Worm (Caenorhabditis elegans): ENCODE results near the gene cpt-6.

The cpt-6 gene

DNA sequence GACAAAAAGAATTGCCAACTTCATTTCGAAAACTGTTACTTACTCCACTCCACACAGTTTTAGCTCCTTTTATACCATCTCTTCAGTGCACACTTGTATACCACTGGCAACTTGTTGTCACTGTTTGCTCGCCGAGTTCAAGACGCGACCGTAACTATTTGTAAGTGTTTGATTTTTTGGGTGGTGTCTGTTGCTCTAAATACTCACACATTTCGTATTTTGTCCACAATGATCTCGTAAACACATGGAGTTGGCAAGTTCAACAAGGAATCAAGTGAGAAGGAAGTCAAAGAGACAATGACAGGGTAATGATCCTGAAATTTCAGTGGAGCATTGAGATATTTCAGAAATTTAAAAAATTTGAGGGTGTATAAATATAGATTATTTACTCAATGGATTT lies 39.3 kb upstream of the cpt-6 start, which contains the start of gene hpo-26:
Gene hpo-26 (minus strand): TSS at position 31 of the 400 bp plus-strand sequence.
- TF ChIP-seq nhr-71 (tag; optimal IDR thresholded peaks at IDR 0.05) (peak; percentile 21), nhr-76 (tag; optimal IDR thresholded peaks at IDR 0.05) (no peak), swsn-7 (tag; optimal IDR thresholded peaks at IDR 0.05) (no peak), lin-14 (GFP tag; optimal IDR thresholded peaks at IDR 0.05) (peak; percentile 15), elt-2 (tag; optimal IDR thresholded peaks at IDR 0.05) (no peak), fkh-8 (tag; optimal IDR thresholded peaks at IDR 0.05) (no peak), mdl-1 (tag; optimal IDR thresholded peaks at IDR 0.05) (no peak), lsy-2 (tag; optimal IDR thresholded peaks at IDR 0.05) (peak in 1 of 2 experiments; percentile 9), unc-86 (tag; optimal IDR thresholded peaks at IDR 0.05) (no peak), pag-3 (tag; optimal IDR thresholded peaks at IDR 0.05; ENCODE audit: borderline replicate concordance, insufficient read depth) (no peak), ceh-82 (tag; optimal IDR thresholded peaks at IDR 0.05) (peak in 1 of 3 experiments; percentile 12), isw-1 (GFP tag; IDR thresholded peaks at IDR 0.05) (no peak), sox-4 (tag; optimal IDR thresholded peaks at IDR 0.05) (no peak), nhr-77 (tag; optimal IDR thresholded peaks at IDR 0.05) (peak; percentile 81)

DNA sequence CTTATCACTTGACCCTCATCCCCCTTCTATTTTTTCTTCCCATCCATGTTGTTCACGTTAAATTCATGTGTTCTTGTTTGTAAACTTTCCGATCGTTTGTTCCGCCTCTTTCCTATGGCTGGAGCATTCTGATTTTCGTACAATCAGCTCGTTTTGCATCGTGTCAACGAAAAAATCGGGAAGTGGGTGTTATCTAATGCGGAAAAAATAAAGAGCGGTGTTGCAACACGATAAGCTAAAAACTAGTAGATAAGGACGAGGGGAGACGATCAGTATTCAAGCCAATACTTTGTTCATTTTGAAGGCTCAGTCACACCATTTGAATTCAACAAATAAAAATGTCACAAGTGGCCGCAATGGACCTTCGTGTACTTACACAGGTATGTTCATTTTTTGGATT lies 31.0 kb upstream of the cpt-6 start, which contains the start of gene acs-1:
Gene acs-1 (plus strand): TSS at position 233 of the 400 bp plus-strand sequence.
- TF ChIP-seq lin-14 (GFP tag; optimal IDR thresholded peaks at IDR 0.05) (no peak), C16A3.4 (tag; optimal IDR thresholded peaks at IDR 0.05) (no peak), rnt-1 (tag; optimal IDR thresholded peaks at IDR 0.05) (no peak), elt-3 (tag; optimal IDR thresholded peaks at IDR 0.05) (no peak), egl-27 (tag; optimal IDR thresholded peaks at IDR 0.05) (no peak), zag-1 (tag; optimal IDR thresholded peaks at IDR 0.05) (no peak), snu-23 (GFP tag; optimal IDR thresholded peaks at IDR 0.05) (no peak), nhr-20 (tag; optimal IDR thresholded peaks at IDR 0.05) (no peak), nhr-71 (tag; optimal IDR thresholded peaks at IDR 0.05) (no peak), skn-1 (tag; optimal IDR thresholded peaks at IDR 0.05) (no peak), aly-2 (tag; optimal IDR thresholded peaks at IDR 0.05) (no peak), nhr-84 (tag; optimal IDR thresholded peaks at IDR 0.05) (no peak), fkh-8 (tag; optimal IDR thresholded peaks at IDR 0.05) (no peak), zip-4 (GFP tag; optimal IDR thresholded peaks at IDR 0.05) (no peak), ama-1 (optimal IDR thresholded peaks at IDR 0.05) (no peak), sptf-1 (tag; optimal IDR thresholded peaks at IDR 0.05) (no peak), pqm-1 (tag; optimal IDR thresholded peaks at IDR 0.05) (peak; percentile 84), unc-130 (tag; optimal IDR thresholded peaks at IDR 0.05) (no peak), dsc-1 (tag; optimal IDR thresholded peaks at IDR 0.05) (no peak), efl-1 (optimal IDR thresholded peaks at IDR 0.05) (no peak), efl-1 (GFP tag; optimal IDR thresholded peaks at IDR 0.05 in 1 of 2) (peak in 1 of 2 experiments; percentile 59), nhr-90 (tag; optimal IDR thresholded peaks at IDR 0.05; ENCODE audit: poor library complexity) (no peak), sup-37 (GFP tag; optimal IDR thresholded peaks at IDR 0.05) (no peak), elt-2 (tag; optimal IDR thresholded peaks at IDR 0.05) (peak; percentile 93), hlh-17 (GFP tag; optimal IDR thresholded peaks at IDR 0.05; ENCODE audit: borderline replicate concordance) (no peak), nhr-47 (tag; optimal IDR thresholded peaks at IDR 0.05) (no peak), unc-62 (GFP tag; optimal IDR thresholded peaks at IDR 0.05) (no peak), lir-3 (tag; optimal IDR thresholded peaks at IDR 0.05; ENCODE audit: poor library complexity) (no peak)

DNA sequence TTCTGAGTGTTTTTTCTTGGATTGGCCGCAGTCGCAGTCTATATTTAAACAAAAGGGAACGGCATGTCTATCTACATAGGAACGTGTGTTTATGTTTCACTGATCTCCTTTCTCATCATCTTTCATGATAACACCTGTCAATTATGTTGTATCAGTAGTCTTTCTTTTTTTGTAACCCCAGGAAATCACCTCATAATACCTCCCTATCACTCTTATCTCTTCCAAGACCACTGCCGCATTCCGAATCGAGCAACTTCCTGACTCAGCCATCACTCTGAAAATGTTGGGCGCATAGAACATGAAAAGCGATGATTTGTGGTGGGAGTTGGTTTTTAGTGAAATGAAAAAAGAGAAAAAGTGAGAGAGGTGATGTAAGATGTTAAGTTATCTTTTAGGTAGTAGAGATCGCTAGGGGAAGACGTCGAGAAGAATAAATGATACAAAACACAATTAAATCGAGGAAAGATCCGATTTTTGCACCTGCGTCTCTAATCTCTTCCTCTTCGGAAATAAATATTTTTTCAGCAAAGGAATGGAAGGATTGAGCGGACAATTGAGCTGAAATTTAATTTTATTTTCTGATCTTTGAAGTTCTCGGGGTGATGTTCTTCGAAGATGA lies 29.3 kb upstream of the cpt-6 start:
- TF ChIP-seq blmp-1 (tag; optimal IDR thresholded peaks at IDR 0.05) = peak; percentile 56
- TF ChIP-seq elt-3 (tag; optimal IDR thresholded peaks at IDR 0.05) = peak in 1 of 6 experiments; percentile 22
- TF ChIP-seq nhr-85 (tag) = peak; percentile 70
- TF ChIP-seq lin-14 (GFP tag; optimal IDR thresholded peaks at IDR 0.05) = peak; percentile 25
- TF ChIP-seq Y116A8C.19 (tag; optimal IDR thresholded peaks at IDR 0.05; ENCODE audit: borderline replicate concordance) = no peak
- no peak for TF ChIP-seq nhr-12 (tag; optimal IDR thresholded peaks at IDR 0.05)
- TF ChIP-seq egl-27 (tag; optimal IDR thresholded peaks at IDR 0.05) = no peak
- no peak for TF ChIP-seq pag-3 (tag; optimal IDR thresholded peaks at IDR 0.05; ENCODE audit: borderline replicate concordance, insufficient read depth)
- no peak for TF ChIP-seq egl-13 (tag; optimal IDR thresholded peaks at IDR 0.05)
- TF ChIP-seq aly-2 (tag; optimal IDR thresholded peaks at IDR 0.05) = no peak
- no peak for TF ChIP-seq unc-130 (tag; optimal IDR thresholded peaks at IDR 0.05)
- TF ChIP-seq ztf-4 (tag; optimal IDR thresholded peaks at IDR 0.05) = no peak
- no peak for TF ChIP-seq lin-35 (GFP tag; optimal IDR thresholded peaks at IDR 0.05)
- no peak for TF ChIP-seq aha-1 (tag; optimal IDR thresholded peaks at IDR 0.05)
- no peak for TF ChIP-seq fos-1 (tag; optimal IDR thresholded peaks at IDR 0.05)
- no peak for TF ChIP-seq zag-1 (tag; optimal IDR thresholded peaks at IDR 0.05)
- TF ChIP-seq jun-1 (tag; optimal IDR thresholded peaks at IDR 0.05) = no peak
- peak; percentile 35 for TF ChIP-seq pqm-1 (tag; optimal IDR thresholded peaks at IDR 0.05)
- no peak for TF ChIP-seq nhr-71 (tag; optimal IDR thresholded peaks at IDR 0.05)
- peak; percentile 72 for TF ChIP-seq elt-2 (tag; optimal IDR thresholded peaks at IDR 0.05)

Data from whole organism, L1 larva.